Fruit fly (Drosophila melanogaster) whole organism, embryonic: ENCODE results near the gene CG11263.
A peak's percentile ranks its signal among the peaks of the same experiment; 100 is the strongest.

Experiments
- Atf-2 ChIP-seq: fragments of 200-800 bp; sonication (Bioruptor generic); optimal IDR thresholded peaks from 2 replicates; lab custom pipeline; 2016; ENCODE audit warnings: missing biosample characterization, missing genetic modification characterization
- Blimp-1 ChIP-seq: fragments of 200-800 bp; sonication (Bioruptor generic); optimal IDR thresholded peaks from 3 replicates; lab custom pipeline; 2018; ENCODE audit warnings: missing biosample characterization, missing genetic modification characterization, mild to moderate bottlenecking, moderate library complexity, missing genetic modification reagents
- C15 ChIP-seq: fragments of 200-800 bp; sonication (Bioruptor generic); IDR thresholded peaks from 3 replicates; pipeline ENCODE4 v1.3.6; 2022; ENCODE audit warnings: missing biosample characterization, missing genetic modification characterization
- CG12155 ChIP-seq: fragments of 200-800 bp; sonication (Bioruptor generic); optimal IDR thresholded peaks from 3 replicates; lab custom pipeline; 2016; ENCODE audit warnings: missing biosample characterization, missing genetic modification characterization
- CG13296 ChIP-seq: fragments of 200-800 bp; sonication (Bioruptor generic); optimal IDR thresholded peaks from 3 replicates; lab custom pipeline; 2018; ENCODE audit warnings: missing biosample characterization, mild to moderate bottlenecking, missing genetic modification characterization
- CG13894 ChIP-seq: fragments of 200-800 bp; sonication (Bioruptor generic); optimal IDR thresholded peaks from 3 replicates; lab custom pipeline; 2018; ENCODE audit warnings: missing biosample characterization, mild to moderate bottlenecking, missing genetic modification characterization, moderate library complexity
- CG14014 ChIP-seq: fragments of 200-800 bp; sonication (Bioruptor generic); IDR thresholded peaks from 2 replicates; pipeline ENCODE4 v1.3.6; 2022; ENCODE audit warnings: missing biosample characterization, missing genetic modification characterization
- CG14441 ChIP-seq: fragments of 200-800 bp; sonication (Bioruptor generic); IDR thresholded peaks from 2 replicates; pipeline ENCODE4 v1.3.6; 2022; ENCODE audit warnings: missing biosample characterization, missing genetic modification characterization
- CG14965 ChIP-seq: fragments of 200-800 bp; sonication (Bioruptor generic); optimal IDR thresholded peaks from 2 replicates; lab custom pipeline; 2016; ENCODE audit warnings: missing biosample characterization, missing genetic modification characterization, borderline replicate concordance
- CG15696 ChIP-seq: fragments of 200-800 bp; sonication (Bioruptor generic); optimal IDR thresholded peaks from 2 replicates; lab custom pipeline; 2019; ENCODE audit warnings: missing biosample characterization, mild to moderate bottlenecking, missing genetic modification characterization, moderate library complexity
- CG17359 ChIP-seq: fragments of 200-800 bp; sonication (Bioruptor generic); optimal IDR thresholded peaks from 3 replicates; lab custom pipeline; 2018; ENCODE audit warnings: missing biosample characterization, mild to moderate bottlenecking, missing genetic modification characterization, moderate library complexity
- CG1792 ChIP-seq: fragments of 200-800 bp; sonication (Bioruptor generic); optimal IDR thresholded peaks from 2 replicates; lab custom pipeline; 2016; ENCODE audit warnings: missing biosample characterization, missing genetic modification characterization
- CG30403 ChIP-seq: fragments of 200-800 bp; sonication (Bioruptor generic); optimal IDR thresholded peaks from 3 replicates; lab custom pipeline; 2016; ENCODE audit warnings: missing biosample characterization, missing genetic modification characterization
- CG30431 ChIP-seq: fragments of 200-800 bp; sonication (Bioruptor generic); optimal IDR thresholded peaks from 2 replicates; lab custom pipeline; 2017; ENCODE audit warnings: missing biosample characterization, missing genetic modification characterization
- CG32532 ChIP-seq: fragments of 200-800 bp; sonication (Bioruptor generic); IDR thresholded peaks from 2 replicates; pipeline ENCODE4 v1.3.6; 2022; ENCODE audit warnings: missing biosample characterization, missing genetic modification characterization
- CG3407 ChIP-seq: fragments of 200-800 bp; sonication (Bioruptor generic); optimal IDR thresholded peaks from 2 replicates; lab custom pipeline; 2018; ENCODE audit warnings: missing biosample characterization, mild to moderate bottlenecking, missing genetic modification characterization
- CG4282 ChIP-seq: fragments of 200-800 bp; sonication (Bioruptor generic); optimal IDR thresholded peaks from 2 replicates; lab custom pipeline; 2016; ENCODE audit warnings: missing biosample characterization, missing genetic modification characterization
- CG43689 ChIP-seq: fragments of 200-800 bp; sonication (Bioruptor generic); IDR thresholded peaks from 2 replicates; pipeline ENCODE4 v1.3.6; 2022; ENCODE audit warnings: missing biosample characterization, missing genetic modification characterization
- CG6272 ChIP-seq: fragments of 200-800 bp; sonication (Bioruptor generic); IDR thresholded peaks from 2 replicates; pipeline ENCODE4 v1.3.6; 2022; ENCODE audit warnings: missing biosample characterization, missing genetic modification characterization
- CG7271 ChIP-seq: fragments of 200-800 bp; sonication (Bioruptor generic); optimal IDR thresholded peaks from 2 replicates; lab custom pipeline; 2018; ENCODE audit warnings: missing biosample characterization, mild to moderate bottlenecking, missing genetic modification characterization, moderate library complexity
- Dek ChIP-seq: fragments of 200-800 bp; sonication (Bioruptor generic); optimal IDR thresholded peaks from 3 replicates; lab custom pipeline; 2019; ENCODE audit warnings: missing biosample characterization, mild to moderate bottlenecking, missing genetic modification characterization, moderate library complexity
- Dll ChIP-seq: fragments of 200-800 bp; sonication (Bioruptor generic); IDR thresholded peaks from 4 replicates; pipeline ENCODE4 v1.3.6; 2022; ENCODE audit warnings: missing biosample characterization, missing genetic modification characterization; ENCODE audit not compliant: partially characterized antibody
- Doc3 ChIP-seq: fragments of 200-800 bp; sonication (Bioruptor generic); IDR thresholded peaks from 3 replicates; pipeline ENCODE4 v1.3.6; 2022; ENCODE audit warnings: missing biosample characterization, missing genetic modification characterization; ENCODE audit not compliant: partially characterized antibody
- Ets65A ChIP-seq: fragments of 200-800 bp; sonication (Bioruptor generic); peaks from one replicate; lab custom pipeline; 2016; ENCODE audit warnings: missing biosample characterization, missing genetic modification characterization
- Ets97D ChIP-seq: fragments of 200-800 bp; sonication (Bioruptor generic); optimal IDR thresholded peaks from 3 replicates; lab custom pipeline; 2016; ENCODE audit warnings: missing biosample characterization, missing genetic modification characterization
- HmgZ ChIP-seq: fragments of 200-800 bp; sonication (Bioruptor generic); optimal IDR thresholded peaks from 2 replicates; lab custom pipeline; 2018; ENCODE audit warnings: missing biosample characterization, mild to moderate bottlenecking, missing genetic modification characterization
- Hmr ChIP-seq: fragments of 200-800 bp; sonication (Bioruptor generic); optimal IDR thresholded peaks from 3 replicates; lab custom pipeline; 2017; ENCODE audit warnings: mild to moderate bottlenecking, missing biosample characterization, missing genetic modification reagents, missing genetic modification characterization
- Jarid2 ChIP-seq: fragments of 200-800 bp; sonication (Bioruptor generic); optimal IDR thresholded peaks from 3 replicates; lab custom pipeline; 2017; ENCODE audit warnings: mild to moderate bottlenecking, missing biosample characterization, missing genetic modification reagents, missing genetic modification characterization
- Six4 ChIP-seq: fragments of 200-800 bp; sonication (Bioruptor generic); optimal IDR thresholded peaks from 2 replicates; lab custom pipeline; 2016; ENCODE audit warnings: missing biosample characterization, missing genetic modification characterization
- Ssrp ChIP-seq: fragments of 200-800 bp; sonication (Bioruptor generic); optimal IDR thresholded peaks from 2 replicates; lab custom pipeline; 2018; ENCODE audit warnings: missing biosample characterization, mild to moderate bottlenecking, missing genetic modification characterization, moderate library complexity
- TFAM ChIP-seq: fragments of 200-800 bp; sonication (Bioruptor generic); optimal IDR thresholded peaks from 2 replicates; lab custom pipeline; 2017; ENCODE audit warnings: missing biosample characterization, missing genetic modification characterization, inconsistent platforms
- Taf1 ChIP-seq: fragments of 200-800 bp; sonication (Bioruptor generic); IDR thresholded peaks from 2 replicates; pipeline ENCODE4 v1.3.6; 2022; ENCODE audit warnings: missing biosample characterization, missing genetic modification characterization
- bab2 ChIP-seq: fragments of 200-800 bp; sonication (Bioruptor generic); optimal IDR thresholded peaks from 2 replicates; lab custom pipeline; 2016; ENCODE audit warnings: missing biosample characterization, missing genetic modification characterization
- bigmax ChIP-seq: fragments of 200-800 bp; sonication (Bioruptor generic); optimal IDR thresholded peaks from 2 replicates; lab custom pipeline; 2018; ENCODE audit warnings: missing biosample characterization, mild to moderate bottlenecking, missing genetic modification characterization
- corto ChIP-seq: fragments of 200-800 bp; sonication (Bioruptor generic); optimal IDR thresholded peaks from 2 replicates; lab custom pipeline; 2016; ENCODE audit warnings: missing biosample characterization, mild to moderate bottlenecking, missing genetic modification characterization, moderate library complexity
- crp ChIP-seq, 2 experiments: fragments of 200-800 bp; sonication (Bioruptor generic); optimal IDR thresholded peaks; 2 replicates in 1 of 2; 3 replicates in 1 of 2; lab custom pipeline; 2017; ENCODE audit warnings: missing biosample characterization in 2 of 2, missing genetic modification characterization in 2 of 2, mild to moderate bottlenecking in 1 of 2, moderate library complexity in 1 of 2
- cwo ChIP-seq: fragments of 200-800 bp; sonication (Bioruptor generic); optimal IDR thresholded peaks from 3 replicates; lab custom pipeline; 2017; ENCODE audit warnings: missing biosample characterization, missing genetic modification characterization, mild to moderate bottlenecking, moderate library complexity, missing genetic modification reagents
- gfzf ChIP-seq: fragments of 200-800 bp; sonication (Bioruptor generic); optimal IDR thresholded peaks from 2 replicates; lab custom pipeline; 2016; ENCODE audit warnings: missing biosample characterization, mild to moderate bottlenecking, missing genetic modification characterization, moderate library complexity
- ham ChIP-seq: fragments of 200-800 bp; sonication (Bioruptor generic); IDR thresholded peaks from 2 replicates; pipeline ENCODE4 v1.3.6; 2022; ENCODE audit warnings: missing biosample characterization, missing genetic modification characterization
- jumu ChIP-seq: fragments of 200-800 bp; sonication (Bioruptor generic); optimal IDR thresholded peaks from 3 replicates; lab custom pipeline; 2016; ENCODE audit warnings: missing biosample characterization, missing genetic modification characterization
- kni ChIP-seq: fragments of 200-800 bp; sonication (Bioruptor generic); optimal IDR thresholded peaks from 3 replicates; lab custom pipeline; 2017; ENCODE audit warnings: mild to moderate bottlenecking, missing biosample characterization, missing genetic modification reagents, missing genetic modification characterization
- lmd ChIP-seq: fragments of 200-800 bp; sonication (Bioruptor generic); IDR thresholded peaks from 2 replicates; pipeline ENCODE4 v1.3.6; 2022; ENCODE audit warnings: missing biosample characterization, missing genetic modification characterization
- pan ChIP-seq, 4 experiments: fragments of >200 bp in 3 of 4; fragments of 200-800 bp in 1 of 4; sonication (Bioruptor generic) in 1 of 4; optimal IDR thresholded peaks in 3 of 4; IDR thresholded peaks in 1 of 4; 2 replicates each; pipeline versions ENCODE4 v1.3.6 to Lab custom; 2017 to 2022; ENCODE audit warnings: missing biosample characterization in 2 of 4, missing genetic modification characterization in 2 of 4, mixed read lengths in 1 of 4
- rib ChIP-seq: fragments of 200-800 bp; sonication (Bioruptor generic); IDR thresholded peaks from 2 replicates; pipeline ENCODE4 v1.3.6; 2022; ENCODE audit warnings: missing biosample characterization, missing genetic modification characterization
- slbo ChIP-seq: fragments of 200-800 bp; sonication (Bioruptor generic); IDR thresholded peaks from 2 replicates; pipeline ENCODE4 v1.3.6; 2022; ENCODE audit warnings: missing biosample characterization, missing genetic modification characterization
- sqz ChIP-seq: fragments of 200-800 bp; sonication (Bioruptor generic); optimal IDR thresholded peaks from 3 replicates; lab custom pipeline; 2018; ENCODE audit warnings: missing biosample characterization, mild to moderate bottlenecking, missing genetic modification characterization
- unc-4 ChIP-seq: fragments of 200-800 bp; sonication (Bioruptor generic); IDR thresholded peaks from 2 replicates; pipeline ENCODE4 v1.3.6; 2022; ENCODE audit warnings: missing biosample characterization, missing genetic modification characterization; ENCODE audit not compliant: partially characterized antibody

Gene CG11263

dm6 chr3L:13041292-13042067, 34.9 kb downstream of the CG11263 start, which contains the start of gene RpS4 (continued):
- TF ChIP-seq cwo (GFP tag; lab: Kevin White, UChicago) = peak; percentile 79
- peak in 1 of 2 experiments; percentile 62 for TF ChIP-seq crp (GFP tag; optimal IDR thresholded peaks at IDR 0.05; lab: Kevin White, UChicago)
- no peak for TF ChIP-seq corto (GFP tag; lab: Kevin White, UChicago)
- TF ChIP-seq pan (optimal IDR thresholded peaks at IDR 0.05; lab: Kevin White, UChicago) = no peak
- peak in 1 of 2 experiments; percentile 85 for TF ChIP-seq pan (GFP tag; optimal IDR thresholded peaks at IDR 0.05 in 1 of 2, IDR thresholded peaks at IDR 0.05 in 1 of 2)
- TF ChIP-seq CG3407 = peak; percentile 92
- peak; percentile 84 for TF ChIP-seq CG17359 (tag; lab: Kevin White, UChicago)
- TF ChIP-seq Hmr (GFP tag; lab: Kevin White, UChicago) = peak; percentile 96
- TF ChIP-seq C15 (GFP tag; lab: Robert Waterston, UW) = peak; percentile 84
- no peak for TF ChIP-seq unc-4 (GFP tag; lab: Robert Waterston, UW)
- peak; percentile 54; the same call in 1 of the 2 replicates for TF ChIP-seq ham (GFP tag; lab: Robert Waterston, UW)
- peak; percentile 76 for TF ChIP-seq CG6272 (GFP tag; lab: Robert Waterston, UW)
- peak; percentile 88 for TF ChIP-seq CG13894
- peak; percentile 54 for TF ChIP-seq CG15696 (tag; lab: Kevin White, UChicago)
- TF ChIP-seq CG12155 (GFP tag; lab: Kevin White, UChicago) = peak; percentile 62
- 0 out of 4 replicates have a peak, but pooled peaks have one; percentile 8 for TF ChIP-seq Dll (GFP tag; lab: Robert Waterston, UW)
- TF ChIP-seq rib = peak; percentile 83
- peak; percentile 89 for TF ChIP-seq CG14014
- peak; percentile 68; the same call in 1 of the 2 replicates for TF ChIP-seq Taf1 (GFP tag; lab: Robert Waterston, UW)
- TF ChIP-seq CG30431 (GFP tag; lab: Kevin White, UChicago) = peak; percentile 82
- TF ChIP-seq bab2 (GFP tag; lab: Kevin White, UChicago) = peak; percentile 63
- peak; percentile 97 for TF ChIP-seq CG7271 (tag; lab: Kevin White, UChicago)
- TF ChIP-seq kni (GFP tag; lab: Kevin White, UChicago) = peak; percentile 91
- peak; percentile 73 for TF ChIP-seq CG30403 (GFP tag; lab: Kevin White, UChicago)
- TF ChIP-seq Ets97D (GFP tag; lab: Kevin White, UChicago) = peak; percentile 99
- TF ChIP-seq Ssrp = peak; percentile 42
- TF ChIP-seq gfzf (GFP tag; lab: Kevin White, UChicago) = peak; percentile 92
- peak; percentile 67 for TF ChIP-seq CG14965 (GFP tag; lab: Kevin White, UChicago)
- peak; percentile 84 for TF ChIP-seq Jarid2 (GFP tag; lab: Kevin White, UChicago)
- TF ChIP-seq Doc3 (GFP tag; lab: Robert Waterston, UW) = no peak
- TF ChIP-seq Blimp-1 (GFP tag; lab: Kevin White, UChicago) = peak; percentile 50
- TF ChIP-seq CG43689 (GFP tag; lab: Robert Waterston, UW) = peak; percentile 72; the same call in 1 of the 2 replicates
- peak; percentile 82 for TF ChIP-seq lmd
- TF ChIP-seq slbo = peak; percentile 89
- TF ChIP-seq Six4 (GFP tag; lab: Kevin White, UChicago) = peak; percentile 66
- TF ChIP-seq CG1792 (GFP tag; lab: Kevin White, UChicago) = peak; percentile 75
- TF ChIP-seq TFAM = peak; percentile 63
- TF ChIP-seq Atf-2 (GFP tag; lab: Kevin White, UChicago) = peak; percentile 70
- peak; percentile 92 for TF ChIP-seq CG32532 (GFP tag; lab: Robert Waterston, UW)
- TF ChIP-seq CG13296 (GFP tag; lab: Kevin White, UChicago) = peak; percentile 96
- TF ChIP-seq HmgZ (tag; lab: Kevin White, UChicago) = peak; percentile 92
- TF ChIP-seq sqz (GFP tag; lab: Kevin White, UChicago) = peak; percentile 93
- peak; percentile 87 for TF ChIP-seq bigmax
- peak; percentile 98 for TF ChIP-seq Ets65A (GFP tag; lab: Kevin White, UChicago)
- TF ChIP-seq CG4282 = peak; percentile 68
- peak; percentile 81 for TF ChIP-seq Dek
- TF ChIP-seq jumu = peak; percentile 57
- TF ChIP-seq CG14441 (GFP tag; lab: Robert Waterston, UW) = peak; percentile 75
